Worm (Caenorhabditis elegans) whole organism, young adult: Measurements from ENCODE around the gene C43H6.12.

Experiments
- F55B11.4 ChIP-seq: sonication (generic microtip); optimal IDR thresholded peaks from 2 replicates; lab custom pipeline; 2016; ENCODE audit warnings: missing compliant biosample characterization, missing genetic modification characterization, borderline replicate concordance; ENCODE audit not compliant: insufficient read depth
- attf-3 ChIP-seq: fragments of 200-800 bp; sonication (Bioruptor generic); conservative IDR thresholded peaks from 2 replicates; pipeline ENCODE4 v1.3.6; 2022; ENCODE audit warnings: missing genetic modification reagents, missing genetic modification characterization, missing compliant biosample characterization
- ceh-27 ChIP-seq: fragments of 200-800 bp; sonication (Bioruptor generic); optimal IDR thresholded peaks from 2 replicates; lab custom pipeline; 2018; ENCODE audit warnings: mild to moderate bottlenecking, missing genetic modification characterization, moderate library complexity, missing compliant biosample characterization
- ceh-40 ChIP-seq: fragments of 200-800 bp; sonication (Bioruptor generic); IDR thresholded peaks from 2 replicates; pipeline ENCODE4 v1.3.6; 2022; ENCODE audit warnings: missing genetic modification characterization, missing compliant biosample characterization
- ets-4 ChIP-seq: fragments of 200-800 bp; sonication (Bioruptor generic); optimal IDR thresholded peaks from 2 replicates; lab custom pipeline; 2018; ENCODE audit warnings: mild to moderate bottlenecking, missing genetic modification characterization, missing compliant biosample characterization
- him-1 ChIP-seq: sonication (generic microtip); optimal IDR thresholded peaks from 2 replicates; lab custom pipeline; 2016; ENCODE audit warnings: missing genotype, missing genetic modification reagents, missing genetic modification characterization, missing compliant biosample characterization
- lin-26 ChIP-seq: fragments of 200-800 bp; sonication (Bioruptor generic); IDR thresholded peaks from 2 replicates; pipeline ENCODE4 v1.3.6; 2022; ENCODE audit warnings: missing genetic modification reagents, missing genetic modification characterization, missing compliant biosample characterization
- nhr-120 ChIP-seq: fragments of 200-800 bp; sonication (Bioruptor generic); IDR thresholded peaks from 2 replicates; pipeline ENCODE4 v1.3.6; 2022; ENCODE audit warnings: missing genetic modification characterization, missing compliant biosample characterization
- sdz-38 ChIP-seq: sonication (generic microtip); optimal IDR thresholded peaks from 2 replicates; lab custom pipeline; 2016; ENCODE audit warnings: missing genotype, missing genetic modification characterization, missing compliant biosample characterization
- snpc-4 ChIP-seq, 5 experiments: fragments of 150-350 bp in 1 of 5; sonication (generic microtip) in 4 of 5; optimal IDR thresholded peaks; 2 replicates each; lab custom pipeline; 2014 to 2018; ENCODE audit warnings: missing genetic modification characterization in 5 of 5, missing biosample characterization in 3 of 5, antibody characterized with exemption in 2 of 5, mild to moderate bottlenecking in 2 of 5, missing compliant biosample characterization in 2 of 5, missing genotype in 2 of 5, moderate library complexity in 2 of 5, missing genetic modification reagents in 1 of 5
- unc-62 ChIP-seq: fragments of 150-350 bp; optimal IDR thresholded peaks from 2 replicates; lab custom pipeline; 2014; ENCODE audit warnings: missing biosample characterization, missing genetic modification reagents, missing genetic modification characterization
- zim-3 ChIP-seq: sonication (generic microtip); optimal IDR thresholded peaks from 2 replicates; lab custom pipeline; 2017; ENCODE audit warnings: mild to moderate bottlenecking, missing genetic modification characterization, moderate library complexity, missing compliant biosample characterization

- TF ChIP-seq zim-3: no peak
- no peak for TF ChIP-seq unc-62
- TF ChIP-seq ceh-40 (GFP tag; lab: Robert Waterston, UW): no peak
- TF ChIP-seq nhr-120: no peak
- TF ChIP-seq attf-3 (GFP tag; lab: Robert Waterston, UW): no peak
- no peak for TF ChIP-seq snpc-4 (GFP tag; optimal IDR thresholded peaks at IDR 0.05; lab: Kevin White, UChicago)
- no peak for TF ChIP-seq snpc-4 (tag; optimal IDR thresholded peaks at IDR 0.05; lab: Kevin White, UChicago)
- TF ChIP-seq ets-4 (GFP tag; lab: Kevin White, UChicago): no peak
- TF ChIP-seq lin-26: no peak
- TF ChIP-seq him-1 (tag; lab: Kevin White, UChicago): no peak
- no peak for TF ChIP-seq sdz-38 (tag; lab: Kevin White, UChicago)
- TF ChIP-seq F55B11.4 (tag; lab: Kevin White, UChicago): no peak
- TF ChIP-seq ceh-27: no peak
These were observed at the start of gene C43H6.12, which contains the start of gene trpp-12 for ce11 chrX:2409243-2409741.
